Fruit fly (Drosophila melanogaster): ENCODE data around the gene TbCMF46.

- TF ChIP-seq CTCF (optimal IDR thresholded peaks at IDR 0.05) (no peak), CG8478 (optimal IDR thresholded peaks at IDR 0.05) (no peak)
Measured at dm6 chr2L:9911783-9912182, 12.9 kb downstream of the TbCMF46 start.

Measured in S2 (cell line).